Fruit fly (Drosophila melanogaster) whole organism: ENCODE results near the gene PIG-B.

Experiments used
- CG8478 ChIP-seq: fragments of >200 bp; optimal IDR thresholded peaks from 2 replicates; lab custom pipeline; 2018; ENCODE audit warnings: inconsistent platforms
- Dll ChIP-seq: fragments of >200 bp; optimal IDR thresholded peaks from 2 replicates; lab custom pipeline; 2017
- EcR ChIP-seq, 2 experiments: fragments of >200 bp; optimal IDR thresholded peaks; 2 replicates each; lab custom pipeline; 2017; ENCODE audit warnings: missing biosample characterization in 2 of 2, missing genetic modification characterization in 2 of 2, missing genetic modification reagents in 2 of 2
- pan ChIP-seq: fragments of >200 bp; optimal IDR thresholded peaks from 2 replicates; lab custom pipeline; 2017
- psq ChIP-seq: fragments of >200 bp; optimal IDR thresholded peaks from 2 replicates; lab custom pipeline; 2017
- usp ChIP-seq: fragments of >200 bp; optimal IDR thresholded peaks from 2 replicates; lab custom pipeline; 2017; ENCODE audit warnings: missing biosample characterization, missing genetic modification characterization, mixed read lengths

DNA sequence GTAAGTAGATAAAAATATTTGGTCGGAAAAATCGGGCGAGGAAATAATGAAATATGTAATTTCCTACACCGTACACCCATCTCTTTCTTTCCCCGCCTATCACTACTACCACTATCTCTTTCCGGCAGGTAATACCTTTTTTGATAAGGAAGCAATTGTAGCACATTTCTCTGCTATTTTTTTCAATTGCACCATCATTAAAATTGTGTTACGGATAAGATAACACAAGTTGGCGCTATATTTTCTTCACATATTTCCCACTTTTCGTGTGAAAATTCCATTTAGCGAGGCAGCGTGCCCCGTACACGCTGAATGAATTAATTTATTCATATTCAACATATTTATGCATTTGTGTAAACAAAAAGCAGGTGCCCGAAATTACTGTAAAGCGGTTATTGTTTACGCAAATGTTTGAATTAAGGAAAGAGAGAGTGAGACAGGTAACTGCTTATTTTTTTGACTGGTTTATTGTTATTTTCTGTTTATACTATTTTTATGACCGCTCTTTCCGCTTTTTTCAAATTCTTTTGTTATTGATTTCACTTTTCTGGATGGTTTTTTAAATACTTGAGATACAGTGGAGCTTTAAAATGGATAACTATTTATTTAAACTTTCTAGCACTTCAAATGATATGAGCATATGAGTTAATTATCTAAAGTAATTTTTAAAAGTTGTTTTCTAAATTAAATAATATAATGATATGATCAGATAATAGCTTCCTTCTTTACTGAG lies 24.6 kb upstream of the PIG-B start:
- TF ChIP-seq Dll (lab: Kevin White, UChicago) (no peak), CG8478 (lab: Kevin White, UChicago) (no peak), pan (no peak), EcR (GFP tag; optimal IDR thresholded peaks at IDR 0.05; lab: Kevin White, UChicago) (no peak), psq (no peak), usp (GFP tag; lab: Kevin White, UChicago) (no peak)
